Fruit fly (Drosophila melanogaster): Measurements from ENCODE around the gene CG14089.
A peak's percentile ranks its signal among the peaks of the same experiment; 100 is the strongest.

The CG14089 gene

DNA sequence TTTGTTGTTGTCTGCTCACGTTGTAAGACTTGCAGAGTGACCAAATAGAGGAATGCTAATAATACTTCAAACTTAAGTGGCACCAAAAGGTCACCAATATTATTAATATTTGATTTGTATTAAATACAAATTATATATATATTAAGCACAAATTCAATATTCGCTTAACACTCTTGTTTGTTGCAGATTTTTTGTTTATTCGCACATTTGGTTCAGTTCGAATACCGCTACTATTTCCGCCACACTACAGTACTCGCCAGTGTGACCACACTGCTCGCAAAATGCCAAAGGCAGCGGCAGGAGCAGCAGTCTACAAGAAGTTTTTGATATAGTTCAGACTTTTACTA lies 16.5 kb downstream of the CG14089 start, which contains the start of gene Max (continued):
- TF ChIP-seq mirr (GFP tag; optimal IDR thresholded peaks at IDR 0.05) (peak; percentile 58), BtbVII (GFP tag; optimal IDR thresholded peaks at IDR 0.05) (peak; percentile 71), Stat92E (GFP tag; optimal IDR thresholded peaks at IDR 0.05) (no peak), CG9876 (GFP tag; optimal IDR thresholded peaks at IDR 0.05) (no peak), tin (GFP tag; optimal IDR thresholded peaks at IDR 0.05) (peak; percentile 58), sd (tag; optimal IDR thresholded peaks at IDR 0.05) (peak; percentile 64), CG18476 (GFP tag; optimal IDR thresholded peaks at IDR 0.05) (no peak), CG33213 (GFP tag; optimal IDR thresholded peaks at IDR 0.05) (peak; percentile 15), CG11696 (GFP tag; IDR thresholded peaks at IDR 0.05) (peak; percentile 65), HLH4C (GFP tag; IDR thresholded peaks at IDR 0.05; ENCODE audit: partially characterized antibody) (no peak), luna (GFP tag; optimal IDR thresholded peaks at IDR 0.05) (no peak), CG11723 (GFP tag; optimal IDR thresholded peaks at IDR 0.05) (peak; percentile 51), CG4404 (GFP tag; IDR thresholded peaks at IDR 0.05) (no peak; the same call in 1 of the 2 replicates), Lpt (GFP tag; optimal IDR thresholded peaks at IDR 0.05) (no peak), MTF-1 (GFP tag; optimal IDR thresholded peaks at IDR 0.05; ENCODE audit: borderline replicate concordance) (peak; percentile 5), bigmax (GFP tag; optimal IDR thresholded peaks at IDR 0.05) (peak; percentile 8), CG34422 (GFP tag; IDR thresholded peaks at IDR 0.05) (peak; percentile 47; the same call in 2 of the 3 replicates), CG7556 (GFP tag; optimal IDR thresholded peaks at IDR 0.05) (peak; percentile 13), h (optimal IDR thresholded peaks at IDR 0.05) (no peak), dan (GFP tag; IDR thresholded peaks at IDR 0.05) (no peak), Poxn (GFP tag; IDR thresholded peaks at IDR 0.05) (no peak), CG32532 (GFP tag; IDR thresholded peaks at IDR 0.05) (peak; percentile 84), CG18764 (GFP tag; optimal IDR thresholded peaks at IDR 0.05) (peak; percentile 70), pros (GFP tag; optimal IDR thresholded peaks at IDR 0.05) (no peak), Rx (GFP tag; IDR thresholded peaks at IDR 0.05) (peak; percentile 53), gt (GFP tag; IDR thresholded peaks at IDR 0.05) (no peak), Mad (GFP tag; optimal IDR thresholded peaks at IDR 0.05) (peak; percentile 36), Gug (GFP tag; IDR thresholded peaks at IDR 0.05) (peak; percentile 36; the same call in 1 of the 4 replicates), unpg (GFP tag; optimal IDR thresholded peaks at IDR 0.05) (peak; percentile 83), Hr78 (GFP tag; optimal IDR thresholded peaks at IDR 0.05) (peak in 1 of 2 experiments; percentile 96), sens-2 (GFP tag; IDR thresholded peaks at IDR 0.05) (0 out of 2 replicates have a peak, but pooled peaks have one; percentile 20), grn (GFP tag; optimal IDR thresholded peaks at IDR 0.05) (no peak), Dll (GFP tag; IDR thresholded peaks at IDR 0.05; ENCODE audit: partially characterized antibody) (0 out of 4 replicates have a peak, but pooled peaks have one; percentile 39), CG2678 (tag; optimal IDR thresholded peaks at IDR 0.05) (peak; percentile 80), hkb (optimal IDR thresholded peaks at IDR 0.05) (no peak), hkb (GFP tag; IDR thresholded peaks at IDR 0.05) (peak; percentile 79), Tbp (GFP tag; optimal IDR thresholded peaks at IDR 0.05) (no peak), Myb (GFP tag; optimal IDR thresholded peaks at IDR 0.05) (no peak), lbe (GFP tag; optimal IDR thresholded peaks at IDR 0.05) (peak; percentile 37), pita (GFP tag; optimal IDR thresholded peaks at IDR 0.05) (no peak), sob (GFP tag; IDR thresholded peaks at IDR 0.05) (peak; percentile 77), Camta (GFP tag; optimal IDR thresholded peaks at IDR 0.05) (no peak), Elba2 (GFP tag; optimal IDR thresholded peaks at IDR 0.05) (no peak), chm (GFP tag; IDR thresholded peaks at IDR 0.05) (peak; percentile 58; the same call in 1 of the 2 replicates), cwo (GFP tag; optimal IDR thresholded peaks at IDR 0.05) (no peak), CG10565 (GFP tag; optimal IDR thresholded peaks at IDR 0.05) (no peak), Spps (tag; optimal IDR thresholded peaks at IDR 0.05) (peak; percentile 44), CG10147 (GFP tag; optimal IDR thresholded peaks at IDR 0.05) (no peak), CG10431 (GFP tag; optimal IDR thresholded peaks at IDR 0.05) (no peak), CG17385 (GFP tag; optimal IDR thresholded peaks at IDR 0.05) (peak; percentile 72), CG2199 (GFP tag; IDR thresholded peaks at IDR 0.05) (no peak), wor (GFP tag; IDR thresholded peaks at IDR 0.05) (0 out of 2 replicates have a peak, but pooled peaks have one; percentile 17)
